Fruit fly (Drosophila melanogaster) whole organism, wandering third instar larva: Measurements from ENCODE around the gene CG13898.

Experiments used
- Abd-B ChIP-seq: fragments of >200 bp; optimal IDR thresholded peaks from 2 replicates; lab custom pipeline; 2017; ENCODE audit warnings: missing biosample characterization, missing genetic modification characterization
- CG9705 ChIP-seq: fragments of 200-800 bp; sonication (Bioruptor generic); optimal IDR thresholded peaks from 2 replicates; lab custom pipeline; 2018; ENCODE audit warnings: missing biosample characterization, mild to moderate bottlenecking, missing genetic modification characterization
- CrebA ChIP-seq: fragments of 200-800 bp; sonication (Bioruptor generic); optimal IDR thresholded peaks from 2 replicates; lab custom pipeline; 2016; ENCODE audit warnings: missing biosample characterization, mild to moderate bottlenecking, missing genetic modification characterization, borderline replicate concordance
- Hnf4 ChIP-seq: fragments of 200-800 bp; sonication (Bioruptor generic); optimal IDR thresholded peaks from 2 replicates; lab custom pipeline; 2016; ENCODE audit warnings: missing biosample characterization, mild to moderate bottlenecking, missing genetic modification characterization
- OdsH ChIP-seq: fragments of 200-800 bp; sonication (Bioruptor generic); optimal IDR thresholded peaks from 2 replicates; lab custom pipeline; 2016; ENCODE audit warnings: missing biosample characterization, mild to moderate bottlenecking, missing genetic modification characterization
- Rel ChIP-seq, 2 experiments: fragments of 200-800 bp; sonication (Bioruptor generic) in 1 of 2; optimal IDR thresholded peaks; 2 replicates in 1 of 2; 3 replicates in 1 of 2; lab custom pipeline; 2016 to 2019; ENCODE audit warnings: mild to moderate bottlenecking in 2 of 2, missing biosample characterization in 2 of 2, missing genetic modification characterization in 2 of 2, moderate library complexity in 1 of 2
- br ChIP-seq: fragments of 200-800 bp; sonication (Bioruptor generic); optimal IDR thresholded peaks from 2 replicates; lab custom pipeline; 2016; ENCODE audit warnings: missing biosample characterization, missing genetic modification characterization
- dsf ChIP-seq: sonication (Bioruptor generic); optimal IDR thresholded peaks from 2 replicates; lab custom pipeline; 2016; ENCODE audit warnings: missing biosample characterization, missing genetic modification characterization, borderline replicate concordance
- fru ChIP-seq: fragments of 200-800 bp; sonication (Bioruptor generic); optimal IDR thresholded peaks from 3 replicates; lab custom pipeline; 2016; ENCODE audit warnings: missing biosample characterization, mild to moderate bottlenecking, missing genetic modification characterization
- h ChIP-seq: fragments of 200-800 bp; sonication (Bioruptor generic); optimal IDR thresholded peaks from 3 replicates; lab custom pipeline; 2016; ENCODE audit warnings: missing biosample characterization, mild to moderate bottlenecking, missing genetic modification characterization
- pan ChIP-seq: fragments of >200 bp; optimal IDR thresholded peaks from 2 replicates; lab custom pipeline; 2017
- sage ChIP-seq: fragments of 200-800 bp; sonication (Bioruptor generic); optimal IDR thresholded peaks from 2 replicates; lab custom pipeline; 2016; ENCODE audit warnings: missing biosample characterization, mild to moderate bottlenecking, missing genetic modification characterization
- sv ChIP-seq: fragments of 200-800 bp; sonication (Bioruptor generic); optimal IDR thresholded peaks from 3 replicates; lab custom pipeline; 2016; ENCODE audit warnings: missing biosample characterization, missing genetic modification characterization
- woc ChIP-seq: sonication (Bioruptor generic); optimal IDR thresholded peaks from 2 replicates; lab custom pipeline; 2016; ENCODE audit warnings: missing biosample characterization, mild to moderate bottlenecking, missing genetic modification characterization

dm6 chr3L:813229-813837 is 9.5 kb upstream of the CG13898 start:
- TF ChIP-seq CrebA (GFP tag; lab: Kevin White, UChicago) (no peak), h (GFP tag; lab: Kevin White, UChicago) (peak; percentile 10), OdsH (GFP tag; lab: Kevin White, UChicago) (no peak), pan (lab: Kevin White, UChicago) (no peak), sv (GFP tag; lab: Kevin White, UChicago) (no peak), CG9705 (GFP tag; lab: Kevin White, UChicago) (no peak), sage (GFP tag; lab: Kevin White, UChicago) (no peak), br (no peak), woc (GFP tag; lab: Kevin White, UChicago) (no peak), dsf (no peak), Rel (GFP tag; optimal IDR thresholded peaks at IDR 0.05; lab: Kevin White, UChicago) (no peak), Rel (tag; optimal IDR thresholded peaks at IDR 0.05; lab: Kevin White, UChicago) (no peak), Abd-B (GFP tag; lab: Kevin White, UChicago) (no peak), Hnf4 (GFP tag; lab: Kevin White, UChicago) (no peak), fru (no peak)
